Worm (Caenorhabditis elegans) whole organism, midembryonic: ENCODE data around the gene F46H5.2.

ENCODE experiments used
- cog-1 ChIP-seq: sonication (generic microtip); optimal IDR thresholded peaks from 2 replicates; lab custom pipeline; 2016; ENCODE audit warnings: missing genetic modification characterization, missing compliant biosample characterization
- flt-1 ChIP-seq: fragments of 200-800 bp; sonication (Bioruptor generic); IDR thresholded peaks from 2 replicates; pipeline ENCODE4 v1.3.6; 2022; ENCODE audit warnings: missing genetic modification characterization, missing compliant biosample characterization
- klf-2 ChIP-seq: fragments of 200-800 bp; sonication (Bioruptor generic); conservative IDR thresholded peaks from 2 replicates; pipeline ENCODE4 v1.3.6; 2022; ENCODE audit warnings: missing genetic modification reagents, missing genetic modification characterization, missing compliant biosample characterization
- med-1 ChIP-seq: sonication (generic microtip); optimal IDR thresholded peaks from 2 replicates; lab custom pipeline; 2017; ENCODE audit warnings: missing genetic modification characterization, mild to moderate bottlenecking, missing compliant biosample characterization, antibody characterized with exemption, missing genetic modification reagents; ENCODE audit not compliant: insufficient read depth
- ref-1 ChIP-seq: fragments of 200-800 bp; sonication (Bioruptor generic); conservative IDR thresholded peaks from 2 replicates; pipeline ENCODE4 v1.3.6; 2022; ENCODE audit warnings: missing genetic modification reagents, missing genetic modification characterization, missing compliant biosample characterization
- tab-1 ChIP-seq: fragments of 200-800 bp; sonication (Bioruptor generic); IDR thresholded peaks from 2 replicates; pipeline ENCODE4 v1.3.6; 2022; ENCODE audit warnings: missing genetic modification characterization, missing compliant biosample characterization
- ztf-23 ChIP-seq: fragments of 200-800 bp; sonication (Bioruptor generic); IDR thresholded peaks from 2 replicates; pipeline ENCODE4 v1.3.6; 2022; ENCODE audit warnings: missing genetic modification reagents, missing genetic modification characterization, missing compliant biosample characterization
- ztf-29 ChIP-seq: fragments of 200-800 bp; sonication (Bioruptor generic); IDR thresholded peaks from 2 replicates; pipeline ENCODE4 v1.3.6; 2022; ENCODE audit warnings: missing genetic modification reagents, missing genetic modification characterization, missing compliant biosample characterization

DNA sequence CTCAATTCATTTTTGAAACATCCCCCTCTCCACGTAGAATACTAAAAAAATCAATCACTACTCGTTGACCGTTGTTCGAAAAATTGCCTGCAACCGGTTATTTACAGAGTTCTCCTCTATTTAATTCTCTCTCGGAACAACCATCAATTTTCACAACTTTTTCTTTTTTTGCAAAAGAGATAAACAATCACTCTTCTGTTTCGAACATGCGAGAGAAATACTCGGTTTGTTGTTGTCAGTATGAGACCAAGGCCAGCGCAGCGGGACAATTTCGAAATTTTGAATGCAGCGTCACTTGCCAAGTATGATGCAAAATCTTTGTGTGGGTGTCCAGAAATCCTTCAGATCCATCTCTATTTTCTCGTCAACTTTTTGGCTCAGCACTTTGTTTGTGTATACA, 35.1 kb upstream of the F46H5.2 start:
- no peak for TF ChIP-seq flt-1 (GFP tag; lab: Robert Waterston, UW)
- no peak for TF ChIP-seq tab-1
- TF ChIP-seq med-1: no peak
- no peak for TF ChIP-seq klf-2
- no peak for TF ChIP-seq ztf-29
- no peak for TF ChIP-seq ref-1 (GFP tag; lab: Robert Waterston, UW)
- no peak for TF ChIP-seq cog-1 (tag; lab: Kevin White, UChicago)
- TF ChIP-seq ztf-23: no peak
